Fruit fly (Drosophila melanogaster) whole organism, prepupa: ENCODE results near the gene Grx1.

Source experiments
- Blimp-1 ChIP-seq: fragments of 200-800 bp; sonication (Bioruptor generic); optimal IDR thresholded peaks from 3 replicates; lab custom pipeline; 2017; ENCODE audit warnings: missing biosample characterization, missing genetic modification characterization, mild to moderate bottlenecking, moderate library complexity, missing genetic modification reagents
- CG10631 ChIP-seq: fragments of 200-800 bp; sonication (Bioruptor generic); optimal IDR thresholded peaks from 2 replicates; lab custom pipeline; 2016; ENCODE audit warnings: missing biosample characterization, missing genetic modification characterization
- CG11294 ChIP-seq: fragments of 200-800 bp; sonication (Bioruptor generic); IDR thresholded peaks from 2 replicates; pipeline ENCODE4 v1.3.6; 2022; ENCODE audit warnings: missing biosample characterization, missing genetic modification characterization
- CG11762 ChIP-seq: fragments of 200-800 bp; sonication (Bioruptor generic); optimal IDR thresholded peaks from 3 replicates; lab custom pipeline; 2016; ENCODE audit warnings: missing biosample characterization, missing genetic modification characterization; ENCODE audit not compliant: insufficient read depth
- CG11902 ChIP-seq: fragments of 200-800 bp; sonication (Bioruptor generic); optimal IDR thresholded peaks from 3 replicates; lab custom pipeline; 2016; ENCODE audit warnings: missing biosample characterization, missing genetic modification characterization
- CG15336 ChIP-seq: fragments of 200-800 bp; sonication (Bioruptor generic); IDR thresholded peaks from 2 replicates; pipeline ENCODE4 v1.3.6; 2022; ENCODE audit warnings: missing biosample characterization, missing genetic modification characterization
- CG1621 ChIP-seq: fragments of 200-800 bp; sonication (Bioruptor generic); optimal IDR thresholded peaks from 3 replicates; lab custom pipeline; 2018; ENCODE audit warnings: missing biosample characterization, mild to moderate bottlenecking, missing genetic modification characterization
- CG32006 ChIP-seq: fragments of 200-800 bp; sonication (Bioruptor generic); optimal IDR thresholded peaks from 3 replicates; lab custom pipeline; 2017; ENCODE audit warnings: missing biosample characterization, mild to moderate bottlenecking, missing genetic modification characterization
- CG34406 ChIP-seq: fragments of 200-800 bp; sonication (Bioruptor generic); optimal IDR thresholded peaks from 3 replicates; lab custom pipeline; 2016; ENCODE audit warnings: missing biosample characterization, missing genetic modification characterization
- CG3919 ChIP-seq: fragments of 200-800 bp; sonication (Bioruptor generic); optimal IDR thresholded peaks from 3 replicates; lab custom pipeline; 2016; ENCODE audit warnings: missing biosample characterization, missing genetic modification characterization
- CG4318 ChIP-seq: fragments of 200-800 bp; sonication (Bioruptor generic); optimal IDR thresholded peaks from 3 replicates; lab custom pipeline; 2017; ENCODE audit warnings: missing biosample characterization, mild to moderate bottlenecking, missing genetic modification characterization
- CG6163 ChIP-seq: fragments of 200-800 bp; sonication (Bioruptor generic); IDR thresholded peaks from 3 replicates; pipeline ENCODE4 v1.3.6; 2022; ENCODE audit warnings: missing biosample characterization, missing genetic modification characterization
- CG6276 ChIP-seq: fragments of 200-800 bp; sonication (Bioruptor generic); optimal IDR thresholded peaks from 2 replicates; lab custom pipeline; 2017; ENCODE audit warnings: missing biosample characterization, mild to moderate bottlenecking, missing genetic modification characterization
- CG6808 ChIP-seq: fragments of 200-800 bp; sonication (Bioruptor generic); optimal IDR thresholded peaks from 3 replicates; lab custom pipeline; 2017; ENCODE audit warnings: missing biosample characterization, missing genetic modification characterization, mild to moderate bottlenecking, moderate library complexity, missing genetic modification reagents
- CG6854 ChIP-seq: fragments of 200-800 bp; sonication (Bioruptor generic); optimal IDR thresholded peaks from 2 replicates; lab custom pipeline; 2017; ENCODE audit warnings: missing biosample characterization, mild to moderate bottlenecking, missing genetic modification characterization
- CG7368 ChIP-seq: fragments of 200-800 bp; sonication (Bioruptor generic); optimal IDR thresholded peaks from 3 replicates; lab custom pipeline; 2016; ENCODE audit warnings: missing biosample characterization, missing genetic modification characterization
- CG8119 ChIP-seq: fragments of 200-800 bp; sonication (Bioruptor generic); IDR thresholded peaks from 3 replicates; pipeline ENCODE4 v1.3.6; 2022; ENCODE audit warnings: missing biosample characterization, missing genetic modification characterization
- CG8319 ChIP-seq: fragments of 200-800 bp; sonication (Bioruptor generic); optimal IDR thresholded peaks from 3 replicates; lab custom pipeline; 2016; ENCODE audit warnings: missing biosample characterization, missing genetic modification characterization
- CG8632 ChIP-seq: fragments of 200-800 bp; sonication (Bioruptor generic); optimal IDR thresholded peaks from 3 replicates; lab custom pipeline; 2016; ENCODE audit warnings: missing biosample characterization, missing genetic modification characterization
- CG9139 ChIP-seq: fragments of 200-800 bp; sonication (Bioruptor generic); optimal IDR thresholded peaks from 3 replicates; lab custom pipeline; 2017; ENCODE audit warnings: missing biosample characterization, mild to moderate bottlenecking, missing genetic modification characterization
- Eip75B ChIP-seq: fragments of 200-800 bp; sonication (Bioruptor generic); optimal IDR thresholded peaks from 3 replicates; lab custom pipeline; 2016; ENCODE audit warnings: missing biosample characterization, missing genetic modification characterization
- Eip78C ChIP-seq: fragments of 200-800 bp; sonication (Bioruptor generic); peaks from one replicate; lab custom pipeline; 2016; ENCODE audit warnings: missing biosample characterization, missing genetic modification characterization
- Eip93F ChIP-seq: fragments of 200-800 bp; sonication (Bioruptor generic); optimal IDR thresholded peaks from 2 replicates; lab custom pipeline; 2016; ENCODE audit warnings: missing biosample characterization, mild to moderate bottlenecking, missing genetic modification characterization
- Gug ChIP-seq: fragments of 200-800 bp; sonication (Bioruptor generic); IDR thresholded peaks from 2 replicates; pipeline ENCODE4 v1.3.6; 2022; ENCODE audit warnings: missing biosample characterization, missing genetic modification characterization
- Hr38 ChIP-seq: sonication (Bioruptor generic); optimal IDR thresholded peaks from 2 replicates; lab custom pipeline; 2016; ENCODE audit warnings: missing biosample characterization, missing genetic modification characterization
- Hr39 ChIP-seq: fragments of 200-800 bp; sonication (Bioruptor generic); optimal IDR thresholded peaks from 2 replicates; lab custom pipeline; 2016; ENCODE audit warnings: missing biosample characterization, missing genetic modification characterization
- Hr4 ChIP-seq: fragments of 200-800 bp; sonication (Bioruptor generic); optimal IDR thresholded peaks from 3 replicates; lab custom pipeline; 2016; ENCODE audit warnings: missing biosample characterization, missing genetic modification characterization
- OdsH ChIP-seq: fragments of 200-800 bp; sonication (Bioruptor generic); optimal IDR thresholded peaks from 3 replicates; lab custom pipeline; 2016; ENCODE audit warnings: missing biosample characterization, missing genetic modification characterization
- Smox ChIP-seq: fragments of 200-800 bp; sonication (Bioruptor generic); optimal IDR thresholded peaks from 3 replicates; lab custom pipeline; 2016; ENCODE audit warnings: missing biosample characterization, missing genetic modification characterization
- Sox102F ChIP-seq: fragments of 200-800 bp; sonication (Bioruptor generic); optimal IDR thresholded peaks from 2 replicates; lab custom pipeline; 2016; ENCODE audit warnings: missing biosample characterization, mild to moderate bottlenecking, missing genetic modification characterization
- Sox15 ChIP-seq: fragments of 200-800 bp; sonication (Bioruptor generic); optimal IDR thresholded peaks from 3 replicates; lab custom pipeline; 2016; ENCODE audit warnings: missing biosample characterization, missing genetic modification characterization
- achi ChIP-seq: fragments of 200-800 bp; sonication (Bioruptor generic); optimal IDR thresholded peaks from 3 replicates; lab custom pipeline; 2016; ENCODE audit warnings: missing biosample characterization, missing genetic modification characterization
- acj6 ChIP-seq: fragments of 200-800 bp; sonication (Bioruptor generic); optimal IDR thresholded peaks from 3 replicates; lab custom pipeline; 2016; ENCODE audit warnings: missing biosample characterization, missing genetic modification characterization
- cyc ChIP-seq: fragments of 200-800 bp; sonication (Bioruptor generic); optimal IDR thresholded peaks from 3 replicates; lab custom pipeline; 2016; ENCODE audit warnings: missing biosample characterization, missing genetic modification characterization
- dsx ChIP-seq: fragments of 200-800 bp; optimal IDR thresholded peaks from 3 replicates; lab custom pipeline; 2019; ENCODE audit warnings: missing biosample characterization, mild to moderate bottlenecking, missing genetic modification characterization, moderate library complexity; ENCODE audit not compliant: poor library complexity, severe bottlenecking
- eg ChIP-seq: fragments of 200-800 bp; sonication (Bioruptor generic); IDR thresholded peaks from 3 replicates; pipeline ENCODE4 v1.3.6; 2022; ENCODE audit warnings: missing biosample characterization, missing genetic modification characterization
- esn ChIP-seq: fragments of 200-800 bp; sonication (Bioruptor generic); optimal IDR thresholded peaks from 2 replicates; lab custom pipeline; 2016; ENCODE audit warnings: missing biosample characterization, mild to moderate bottlenecking, missing genetic modification characterization, moderate library complexity
- fd85E ChIP-seq: fragments of 200-800 bp; sonication (Bioruptor generic); optimal IDR thresholded peaks from 3 replicates; lab custom pipeline; 2016; ENCODE audit warnings: missing biosample characterization, missing genetic modification characterization
- fkh ChIP-seq: fragments of 200-800 bp; sonication (Bioruptor generic); optimal IDR thresholded peaks from 3 replicates; lab custom pipeline; 2017; ENCODE audit warnings: missing biosample characterization, mild to moderate bottlenecking, missing genetic modification characterization, moderate library complexity
- lz ChIP-seq: fragments of 200-800 bp; sonication (Bioruptor generic); optimal IDR thresholded peaks from 3 replicates; lab custom pipeline; 2016; ENCODE audit warnings: missing biosample characterization, missing genetic modification characterization
- pdm3 ChIP-seq: fragments of 200-800 bp; sonication (Bioruptor generic); optimal IDR thresholded peaks from 3 replicates; lab custom pipeline; 2016; ENCODE audit warnings: missing biosample characterization, missing genetic modification characterization
- salr ChIP-seq, 2 experiments: fragments of 200-800 bp; sonication (Bioruptor generic); optimal IDR thresholded peaks; 3 replicates each; lab custom pipeline; 2016 to 2018; ENCODE audit warnings: missing biosample characterization in 2 of 2, missing genetic modification characterization in 2 of 2, mild to moderate bottlenecking in 1 of 2
- spab ChIP-seq: fragments of 200-800 bp; sonication (Bioruptor generic); optimal IDR thresholded peaks from 2 replicates; lab custom pipeline; 2017; ENCODE audit warnings: missing biosample characterization, mild to moderate bottlenecking, missing genetic modification characterization, missing genetic modification reagents
- ss ChIP-seq, 2 experiments: fragments of 200-800 bp; sonication (Bioruptor generic); optimal IDR thresholded peaks; 2 replicates in 1 of 2; 3 replicates in 1 of 2; lab custom pipeline; 2017 to 2018; ENCODE audit warnings: mild to moderate bottlenecking in 2 of 2, missing biosample characterization in 2 of 2, missing genetic modification characterization in 2 of 2, moderate library complexity in 1 of 2
- svp ChIP-seq: fragments of 200-800 bp; sonication (Bioruptor generic); peaks from one replicate; lab custom pipeline; 2016; ENCODE audit warnings: missing biosample characterization, missing genetic modification characterization
- topi ChIP-seq: fragments of 200-800 bp; sonication (Bioruptor generic); optimal IDR thresholded peaks from 3 replicates; lab custom pipeline; 2016; ENCODE audit warnings: missing biosample characterization, missing genetic modification characterization
- vri ChIP-seq: fragments of 200-800 bp; sonication (Bioruptor generic); optimal IDR thresholded peaks from 3 replicates; lab custom pipeline; 2016; ENCODE audit warnings: missing biosample characterization, mild to moderate bottlenecking, missing genetic modification characterization

The Grx1 gene

dm6 chr3L:18867521-18867920 lies 1.5 kb upstream of the Grx1 start, which contains the start of gene Dysb (continued):
- TF ChIP-seq spab (GFP tag; lab: Kevin White, UChicago): peak; percentile 62
- no peak for TF ChIP-seq CG4318
- peak; percentile 75 for TF ChIP-seq Eip75B (GFP tag; lab: Kevin White, UChicago)
- TF ChIP-seq Sox15 (GFP tag; lab: Kevin White, UChicago): peak; percentile 29
- TF ChIP-seq eg (GFP tag; lab: Robert Waterston, UW): peak; percentile 93
- peak; percentile 95 for TF ChIP-seq Eip78C (GFP tag; lab: Kevin White, UChicago)
- TF ChIP-seq CG3919 (GFP tag; lab: Kevin White, UChicago): no peak
- no peak for TF ChIP-seq Hr38
- no peak for TF ChIP-seq CG1621 (tag; lab: Kevin White, UChicago)
- TF ChIP-seq CG10631: peak; percentile 81
- TF ChIP-seq vri (GFP tag; lab: Kevin White, UChicago): peak; percentile 73
- TF ChIP-seq CG8632 (GFP tag; lab: Kevin White, UChicago): peak; percentile 81
- peak; percentile 85 for TF ChIP-seq achi (GFP tag; lab: Kevin White, UChicago)
- TF ChIP-seq CG7368: peak; percentile 76
- peak; percentile 50 for TF ChIP-seq CG8319 (GFP tag; lab: Kevin White, UChicago)
- peak; percentile 83 for TF ChIP-seq acj6 (GFP tag; lab: Kevin White, UChicago)
- TF ChIP-seq CG11762 (GFP tag; lab: Kevin White, UChicago): peak; percentile 6
- TF ChIP-seq OdsH: peak; percentile 84
- TF ChIP-seq CG11902 (GFP tag; lab: Kevin White, UChicago): peak; percentile 19
- peak; percentile 84 for TF ChIP-seq Sox102F (GFP tag; lab: Kevin White, UChicago)
- peak; percentile 71 for TF ChIP-seq CG6854 (GFP tag; lab: Kevin White, UChicago)
- no peak for TF ChIP-seq ss (GFP tag; optimal IDR thresholded peaks at IDR 0.05; lab: Kevin White, UChicago)
- TF ChIP-seq CG32006 (GFP tag; lab: Kevin White, UChicago): no peak
- no peak for TF ChIP-seq CG6276 (GFP tag; lab: Kevin White, UChicago)
- peak; percentile 62 for TF ChIP-seq Gug (GFP tag; lab: Robert Waterston, UW)
- peak; percentile 91 for TF ChIP-seq CG6163
- TF ChIP-seq CG15336 (GFP tag; lab: Robert Waterston, UW): peak; percentile 93

- TF ChIP-seq Hr39 (peak; percentile 68), topi (GFP tag; lab: Kevin White, UChicago) (no peak), Sox15 (GFP tag; lab: Kevin White, UChicago) (peak; percentile 40), CG4318 (no peak), cyc (GFP tag; lab: Kevin White, UChicago) (peak; percentile 63), Hr38 (no peak), CG1621 (tag; lab: Kevin White, UChicago) (peak; percentile 43), acj6 (GFP tag; lab: Kevin White, UChicago) (peak; percentile 52), Gug (GFP tag; lab: Robert Waterston, UW) (no peak), Smox (GFP tag; lab: Kevin White, UChicago) (no peak), spab (GFP tag; lab: Kevin White, UChicago) (no peak), OdsH (no peak), Blimp-1 (GFP tag; lab: Kevin White, UChicago) (no peak), CG9139 (GFP tag; lab: Kevin White, UChicago) (no peak), esn (GFP tag; lab: Kevin White, UChicago) (peak; percentile 80), svp (GFP tag; lab: Kevin White, UChicago) (no peak), CG10631 (peak; percentile 78), pdm3 (GFP tag; lab: Kevin White, UChicago) (no peak), eg (GFP tag; lab: Robert Waterston, UW) (no peak; the same call in 2 of the 3 replicates), salr (GFP tag; optimal IDR thresholded peaks at IDR 0.05; lab: Kevin White, UChicago) (no peak), CG11294 (GFP tag; lab: Robert Waterston, UW) (no peak), Eip78C (GFP tag; lab: Kevin White, UChicago) (peak; percentile 91), lz (peak; percentile 69), CG15336 (GFP tag; lab: Robert Waterston, UW) (peak; percentile 42; the same call in 1 of the 2 replicates), CG11762 (GFP tag; lab: Kevin White, UChicago) (no peak), Eip75B (GFP tag; lab: Kevin White, UChicago) (no peak), fd85E (peak; percentile 2), fkh (GFP tag; lab: Kevin White, UChicago) (peak; percentile 85), CG34406 (GFP tag; lab: Kevin White, UChicago) (no peak), CG8632 (GFP tag; lab: Kevin White, UChicago) (no peak), CG6808 (no peak), dsx (no peak), Hr4 (GFP tag; lab: Kevin White, UChicago) (no peak), CG8119 (peak; percentile 47; the same call in 1 of the 3 replicates), CG6276 (GFP tag; lab: Kevin White, UChicago) (no peak), CG6163 (no peak; the same call in 2 of the 3 replicates), CG7368 (no peak), CG3919 (GFP tag; lab: Kevin White, UChicago) (no peak), Eip93F (peak; percentile 16)
These were observed 997 bp downstream of the Grx1 start, which contains the start of gene Blos3 for dm6 chr3L:18870027-18870426. Gene Blos3, plus strand, starts transcription at chr3L:18870224.
